Fruit fly (Drosophila melanogaster): ENCODE data around the gene CG13982.
A peak's percentile ranks its signal among the peaks of the same experiment; 100 is the strongest.

DNA sequence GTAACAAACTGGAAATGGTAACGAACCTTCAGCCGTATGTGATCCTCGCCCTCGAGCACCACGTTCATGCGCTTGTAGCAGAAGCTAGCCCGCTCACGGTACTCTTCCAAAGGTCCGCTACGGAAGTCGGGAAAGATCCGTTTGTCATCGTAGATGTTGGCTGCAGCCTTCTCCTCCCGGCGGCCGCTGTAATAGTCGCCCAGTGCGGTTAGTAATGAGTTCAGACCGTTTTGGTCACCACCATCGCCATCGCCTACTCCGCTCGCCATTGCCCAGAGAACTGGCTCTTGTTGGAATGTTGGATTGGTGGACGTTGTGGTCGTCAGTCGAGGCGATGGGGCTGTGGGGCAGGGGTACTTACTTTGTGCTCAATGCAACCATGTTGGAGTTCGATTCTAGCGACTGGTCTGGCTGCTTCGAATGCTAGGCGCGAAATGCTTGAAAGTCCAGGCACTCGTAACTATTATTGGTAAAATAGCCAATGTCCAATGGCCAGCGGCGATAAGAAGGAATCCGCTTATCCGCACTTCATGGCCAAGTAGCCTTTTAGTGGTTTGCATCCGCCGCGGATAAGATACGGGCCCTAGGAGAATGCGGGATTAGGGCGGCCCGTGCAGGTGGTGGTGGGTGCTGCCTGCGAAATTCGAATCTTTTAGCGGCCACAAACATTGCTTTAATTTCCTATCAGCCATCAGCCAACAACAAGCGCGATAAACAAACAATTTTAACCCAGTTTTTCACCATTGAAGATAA is 35.6 kb downstream of the CG13982 start:
- TF ChIP-seq CG8119 (GFP tag; IDR thresholded peaks at IDR 0.05) (no peak), topi (GFP tag; optimal IDR thresholded peaks at IDR 0.05) (no peak), Eip75B (GFP tag; optimal IDR thresholded peaks at IDR 0.05) (no peak), esn (GFP tag; optimal IDR thresholded peaks at IDR 0.05) (peak; percentile 15), fd59A (GFP tag; optimal IDR thresholded peaks at IDR 0.05) (no peak), Blimp-1 (GFP tag; optimal IDR thresholded peaks at IDR 0.05) (no peak), vri (GFP tag; optimal IDR thresholded peaks at IDR 0.05) (no peak), CG11762 (GFP tag; optimal IDR thresholded peaks at IDR 0.05; ENCODE audit: insufficient read depth) (no peak), CG32006 (GFP tag; optimal IDR thresholded peaks at IDR 0.05) (no peak), svp (GFP tag) (peak; percentile 96), salr (GFP tag; optimal IDR thresholded peaks at IDR 0.05) (no peak)

Data from whole organism, prepupa.